Worm (Caenorhabditis elegans) whole organism, mixed stage, embryonic: ENCODE results near the gene dnj-15.

Experiments
- M03D4.4 ChIP-seq: sonication (generic microtip); optimal IDR thresholded peaks from 2 replicates; lab custom pipeline; 2017; ENCODE audit warnings: mild to moderate bottlenecking, missing genetic modification characterization, missing compliant biosample characterization
- ceh-39 ChIP-seq: fragments of 150-350 bp; optimal IDR thresholded peaks from 2 replicates; lab custom pipeline; 2014; ENCODE audit warnings: missing biosample characterization, missing genetic modification characterization
- ceh-43 ChIP-seq: fragments of 200-800 bp; sonication (Bioruptor generic); optimal IDR thresholded peaks from 2 replicates; lab custom pipeline; 2018; ENCODE audit warnings: mild to moderate bottlenecking, missing genetic modification characterization, moderate library complexity, missing compliant biosample characterization
- ces-1 ChIP-seq: fragments of 150-350 bp; optimal IDR thresholded peaks from 2 replicates; lab custom pipeline; 2014; ENCODE audit warnings: missing biosample characterization, missing genetic modification reagents, missing genetic modification characterization
- cnd-1 ChIP-seq: fragments of 200-800 bp; sonication (Bioruptor generic); optimal IDR thresholded peaks from 2 replicates; lab custom pipeline; 2018; ENCODE audit warnings: mild to moderate bottlenecking, missing genetic modification characterization, missing compliant biosample characterization
- drap-1 ChIP-seq: fragments of 200-800 bp; sonication (Bioruptor generic); optimal IDR thresholded peaks from 3 replicates; lab custom pipeline; 2018; ENCODE audit warnings: mild to moderate bottlenecking, missing genetic modification characterization, missing compliant biosample characterization
- elt-1 ChIP-seq: sonication (generic microtip); optimal IDR thresholded peaks from 2 replicates; lab custom pipeline; 2017; ENCODE audit warnings: missing genetic modification characterization, mild to moderate bottlenecking, missing compliant biosample characterization, antibody characterized with exemption, moderate library complexity, borderline replicate concordance; ENCODE audit not compliant: insufficient read depth
- elt-3 ChIP-seq: fragments of 150-350 bp; optimal IDR thresholded peaks from 2 replicates; lab custom pipeline; 2014; ENCODE audit warnings: missing biosample characterization, missing genetic modification characterization
- flh-1 ChIP-seq: fragments of 200-800 bp; sonication (Bioruptor generic); optimal IDR thresholded peaks from 2 replicates; lab custom pipeline; 2018; ENCODE audit warnings: mild to moderate bottlenecking, missing genetic modification characterization, moderate library complexity, missing compliant biosample characterization
- ham-2 ChIP-seq: fragments of 200-800 bp; sonication (Bioruptor generic); optimal IDR thresholded peaks from 2 replicates; lab custom pipeline; 2018; ENCODE audit warnings: mild to moderate bottlenecking, missing genetic modification characterization, missing compliant biosample characterization
- hlh-1 ChIP-seq: fragments of 150-350 bp; optimal IDR thresholded peaks from 2 replicates; lab custom pipeline; 2014; ENCODE audit warnings: missing biosample characterization, missing genetic modification reagents, missing genetic modification characterization
- lin-13 ChIP-seq: fragments of 150-350 bp; optimal IDR thresholded peaks from 2 replicates; lab custom pipeline; 2014; ENCODE audit warnings: missing biosample characterization, missing genetic modification characterization
- lin-32 ChIP-seq: fragments of 200-800 bp; sonication (Bioruptor generic); optimal IDR thresholded peaks from 2 replicates; lab custom pipeline; 2018; ENCODE audit warnings: mild to moderate bottlenecking, missing genetic modification characterization, missing compliant biosample characterization
- lsy-2 ChIP-seq: fragments of 150-350 bp; optimal IDR thresholded peaks from 2 replicates; lab custom pipeline; 2014; ENCODE audit warnings: missing biosample characterization, missing genetic modification characterization
- mab-5 ChIP-seq: fragments of 150-350 bp; optimal IDR thresholded peaks from 2 replicates; lab custom pipeline; 2014; ENCODE audit warnings: missing biosample characterization, missing genetic modification characterization
- mep-1 ChIP-seq: fragments of 150-350 bp; optimal IDR thresholded peaks from 2 replicates; lab custom pipeline; 2017; ENCODE audit warnings: missing biosample characterization, missing genetic modification reagents, missing genetic modification characterization, inconsistent platforms
- mls-2 ChIP-seq: sonication (generic microtip); optimal IDR thresholded peaks from 2 replicates; lab custom pipeline; 2016; ENCODE audit warnings: mild to moderate bottlenecking, missing genetic modification characterization, moderate library complexity, missing compliant biosample characterization
- nhr-237 ChIP-seq: fragments of 150-350 bp; optimal IDR thresholded peaks from 2 replicates; lab custom pipeline; 2014; ENCODE audit warnings: missing biosample characterization, missing genetic modification characterization
- nhr-28 ChIP-seq: fragments of 150-350 bp; optimal IDR thresholded peaks from 2 replicates; lab custom pipeline; 2014; ENCODE audit warnings: missing biosample characterization, missing genetic modification characterization
- nhr-76 ChIP-seq: sonication (generic microtip); optimal IDR thresholded peaks from 2 replicates; lab custom pipeline; 2017; ENCODE audit warnings: missing biosample characterization, missing genetic modification characterization
- pha-4 ChIP-seq: fragments of 150-350 bp; optimal IDR thresholded peaks from 2 replicates; lab custom pipeline; 2018; ENCODE audit warnings: missing biosample characterization, missing genetic modification reagents, missing genetic modification characterization
- snpc-4 ChIP-seq: fragments of 150-350 bp; optimal IDR thresholded peaks from 2 replicates; lab custom pipeline; 2014; ENCODE audit warnings: missing biosample characterization, missing genetic modification characterization
- sptf-1 ChIP-seq: sonication (generic microtip); optimal IDR thresholded peaks from 2 replicates; lab custom pipeline; 2017; ENCODE audit warnings: mild to moderate bottlenecking, missing genetic modification characterization, moderate library complexity, missing compliant biosample characterization
- tbx-8 ChIP-seq: fragments of 200-800 bp; sonication (Bioruptor generic); optimal IDR thresholded peaks from 2 replicates; lab custom pipeline; 2018; ENCODE audit warnings: mild to moderate bottlenecking, missing genetic modification characterization, moderate library complexity, missing compliant biosample characterization
- unc-120 ChIP-seq: sonication (generic microtip); optimal IDR thresholded peaks from 2 replicates; lab custom pipeline; 2017; ENCODE audit warnings: missing genetic modification characterization, missing compliant biosample characterization; ENCODE audit not compliant: poor library complexity, severe bottlenecking
- unc-39 ChIP-seq: fragments of 150-350 bp; optimal IDR thresholded peaks from 2 replicates; lab custom pipeline; 2014; ENCODE audit warnings: missing biosample characterization, missing genetic modification characterization
- unc-62 ChIP-seq: fragments of 150-350 bp; optimal IDR thresholded peaks from 2 replicates; lab custom pipeline; 2014; ENCODE audit warnings: missing biosample characterization, missing genetic modification reagents, missing genetic modification characterization
- zip-8 ChIP-seq: fragments of 150-350 bp; optimal IDR thresholded peaks from 2 replicates; lab custom pipeline; 2014; ENCODE audit warnings: missing biosample characterization, missing genetic modification characterization
- ztf-11 ChIP-seq: fragments of 150-350 bp; optimal IDR thresholded peaks from 2 replicates; lab custom pipeline; 2014; ENCODE audit warnings: missing biosample characterization, missing genetic modification characterization

Gene dnj-15

ce11 chrIV:4154641-4155040, 21.5 kb upstream of the dnj-15 start, which contains the start of gene K08D10.14:
TSS of gene K08D10.14 (plus strand) at chrIV:4154941.
- no peak for TF ChIP-seq sptf-1 (tag; lab: Kevin White, UChicago)
- no peak for TF ChIP-seq cnd-1
- TF ChIP-seq mep-1 (tag; lab: Kevin White, UChicago) = no peak
- no peak for TF ChIP-seq nhr-76
- TF ChIP-seq lsy-2 = no peak
- no peak for TF ChIP-seq zip-8 (tag; lab: Kevin White, UChicago)

ce11 chrIV:4162121-4162520, 14.1 kb upstream of the dnj-15 start, which contains the start of gene scrm-5:
TSS of gene scrm-5 (plus strand) at chrIV:4162421.
- TF ChIP-seq unc-120 (tag; lab: Kevin White, UChicago) (no peak), mep-1 (tag; lab: Kevin White, UChicago) (no peak), mls-2 (tag; lab: Kevin White, UChicago) (no peak), elt-1 (tag; lab: Kevin White, UChicago) (no peak), nhr-237 (tag; lab: Kevin White, UChicago) (no peak), ztf-11 (tag; lab: Kevin White, UChicago) (no peak), lin-13 (tag; lab: Kevin White, UChicago) (no peak), mab-5 (no peak), pha-4 (tag; lab: Kevin White, UChicago) (no peak), unc-39 (tag; lab: Kevin White, UChicago) (no peak), lin-32 (no peak), ces-1 (GFP tag; lab: Kevin White, UChicago) (no peak), elt-3 (tag; lab: Kevin White, UChicago) (no peak), flh-1 (no peak), ceh-43 (GFP tag; lab: Kevin White, UChicago) (no peak), tbx-8 (GFP tag; lab: Kevin White, UChicago) (no peak), unc-62 (GFP tag; lab: Kevin White, UChicago) (no peak)

ce11 chrIV:4164392-4164791, 11.8 kb upstream of the dnj-15 start, which contains the start of gene scrm-8:
TSS of gene scrm-8 (plus strand) at chrIV:4164692.
- no peak for TF ChIP-seq lin-13 (tag; lab: Kevin White, UChicago)
- TF ChIP-seq snpc-4 (tag; lab: Kevin White, UChicago) = no peak
- TF ChIP-seq cnd-1 = no peak
- TF ChIP-seq unc-120 (tag; lab: Kevin White, UChicago) = no peak
- TF ChIP-seq drap-1 (GFP tag; lab: Kevin White, UChicago) = no peak
- no peak for TF ChIP-seq ham-2 (GFP tag; lab: Kevin White, UChicago)
- TF ChIP-seq ces-1 (GFP tag; lab: Kevin White, UChicago) = no peak
- TF ChIP-seq zip-8 (tag; lab: Kevin White, UChicago) = no peak
- no peak for TF ChIP-seq ceh-39 (tag; lab: Kevin White, UChicago)
- TF ChIP-seq M03D4.4 (tag; lab: Kevin White, UChicago) = no peak
- TF ChIP-seq nhr-28 (tag; lab: Kevin White, UChicago) = no peak
- TF ChIP-seq nhr-237 (tag; lab: Kevin White, UChicago) = no peak
- TF ChIP-seq ztf-11 (tag; lab: Kevin White, UChicago) = no peak

- TF ChIP-seq ztf-11 (tag; lab: Kevin White, UChicago) = no peak
- peak; percentile 100 for TF ChIP-seq zip-8 (tag; lab: Kevin White, UChicago)
Measured at ce11 chrIV:4167296-4167695, 8.9 kb upstream of the dnj-15 start.

ce11 chrIV:4171531-4172163, 4.5 kb upstream of the dnj-15 start, which contains the start of the genes K08D10.13 and rnp-2:
TSS of gene K08D10.13 (minus strand) at chrIV:4171581.
TSS of gene rnp-2 (plus strand) at chrIV:4172076.
- TF ChIP-seq lin-13 (tag; lab: Kevin White, UChicago) (peak; percentile 4), ceh-39 (tag; lab: Kevin White, UChicago) (no peak), hlh-1 (no peak), unc-39 (tag; lab: Kevin White, UChicago) (no peak), unc-62 (GFP tag; lab: Kevin White, UChicago) (no peak), mep-1 (tag; lab: Kevin White, UChicago) (peak; percentile 41), lsy-2 (peak; percentile 60)
